Fruit fly (Drosophila melanogaster) whole organism, embryonic: Measurements from ENCODE around the gene SdicC.

ENCODE experiments used
- Ada2b ChIP-seq: fragments of 200-800 bp; sonication (Bioruptor generic); IDR thresholded peaks from 2 replicates; pipeline ENCODE4 v1.3.6; 2022; ENCODE audit warnings: missing biosample characterization, missing genetic modification characterization
- HLH3B ChIP-seq: fragments of 200-800 bp; sonication (Bioruptor generic); IDR thresholded peaks from 2 replicates; pipeline ENCODE4 v1.3.6; 2022; ENCODE audit warnings: missing biosample characterization, missing genetic modification characterization
- mam ChIP-seq: fragments of 200-800 bp; sonication (Bioruptor generic); optimal IDR thresholded peaks from 3 replicates; lab custom pipeline; 2016; ENCODE audit warnings: missing biosample characterization, missing genetic modification characterization

dm6 chrX:20166484-20167038 lies 50.5 kb downstream of the SdicC start, which contains the start of gene CG9577:
- no peak for TF ChIP-seq mam (GFP tag; lab: Kevin White, UChicago)
- TF ChIP-seq Ada2b (GFP tag; lab: Robert Waterston, UW), result no peak
- no peak for TF ChIP-seq HLH3B (GFP tag; lab: Robert Waterston, UW)
